Worm (Caenorhabditis elegans): ENCODE results near the gene C29A12.6.

C29A12.6 gene

ce11 chrV:10880138-10880882 is 33.3 kb downstream of the C29A12.6 start, which contains the start of gene F32D8.1:
Gene F32D8.1 (plus strand): TSS chrV:10880832.
- no peak for TF ChIP-seq dmd-4 (tag; optimal IDR thresholded peaks at IDR 0.05)
- no peak for TF ChIP-seq peb-1 (tag; optimal IDR thresholded peaks at IDR 0.05)
- TF ChIP-seq elt-1 (tag; optimal IDR thresholded peaks at IDR 0.05), result no peak
- TF ChIP-seq ztf-4 (tag; optimal IDR thresholded peaks at IDR 0.05), result no peak
- TF ChIP-seq skn-1 (tag; optimal IDR thresholded peaks at IDR 0.05), result no peak

- TF ChIP-seq nhr-23 (tag; optimal IDR thresholded peaks at IDR 0.05) (no peak), nhr-129 (tag; optimal IDR thresholded peaks at IDR 0.05) (no peak), lin-11 (tag; optimal IDR thresholded peaks at IDR 0.05) (no peak), zag-1 (tag; optimal IDR thresholded peaks at IDR 0.05) (no peak), F13H6.1 (tag; optimal IDR thresholded peaks at IDR 0.05) (no peak), skn-1 (tag; optimal IDR thresholded peaks at IDR 0.05) (no peak), C34F6.9 (tag; optimal IDR thresholded peaks at IDR 0.05) (no peak), sma-3 (GFP tag; optimal IDR thresholded peaks at IDR 0.05) (no peak), elt-1 (tag; optimal IDR thresholded peaks at IDR 0.05) (no peak), ama-1 (optimal IDR thresholded peaks at IDR 0.05) (no peak), ZK546.5 (tag; optimal IDR thresholded peaks at IDR 0.05) (no peak), sem-4 (tag; optimal IDR thresholded peaks at IDR 0.05) (no peak), unc-62 (GFP tag; optimal IDR thresholded peaks at IDR 0.05) (no peak), fos-1 (tag; optimal IDR thresholded peaks at IDR 0.05) (no peak), nhr-77 (tag; optimal IDR thresholded peaks at IDR 0.05) (no peak), egl-27 (tag; optimal IDR thresholded peaks at IDR 0.05) (no peak), nhr-6 (tag; optimal IDR thresholded peaks at IDR 0.05) (no peak)
Observed at ce11 chrV:10883478-10883877, 36.5 kb downstream of the C29A12.6 start, which contains the start of gene F32D8.2. Gene F32D8.2 (plus strand): TSS chrV:10883778.

ce11 chrV:10886405-10886887 is 39.5 kb downstream of the C29A12.6 start, which contains the start of gene F32D8.3:
Gene F32D8.3 (plus strand): TSS chrV:10886837.
- TF ChIP-seq Y55F3AM.14 (GFP tag; optimal IDR thresholded peaks at IDR 0.05) (no peak), nhr-21 (tag; optimal IDR thresholded peaks at IDR 0.05) (peak; percentile 39), lsy-2 (tag; optimal IDR thresholded peaks at IDR 0.05) (no peak), F13H6.1 (tag; optimal IDR thresholded peaks at IDR 0.05) (no peak), nhr-25 (tag; optimal IDR thresholded peaks at IDR 0.05) (peak; percentile 19), blmp-1 (tag; optimal IDR thresholded peaks at IDR 0.05; ENCODE audit: insufficient read depth) (peak; percentile 71), dmd-4 (tag; optimal IDR thresholded peaks at IDR 0.05) (no peak), sma-9 (GFP tag; optimal IDR thresholded peaks at IDR 0.05) (peak; percentile 16), sma-9 (tag; optimal IDR thresholded peaks at IDR 0.05) (no peak), ztf-11 (tag; optimal IDR thresholded peaks at IDR 0.05) (no peak)

- no peak for TF ChIP-seq skn-1 (tag; optimal IDR thresholded peaks at IDR 0.05)
- TF ChIP-seq Y55F3AM.14 (GFP tag; optimal IDR thresholded peaks at IDR 0.05), result peak; percentile 83
Observed at ce11 chrV:10887564-10887963, 40.6 kb downstream of the C29A12.6 start.

- TF ChIP-seq Y55F3AM.14 (GFP tag; optimal IDR thresholded peaks at IDR 0.05), result no peak
- no peak for TF ChIP-seq crh-2 (tag; optimal IDR thresholded peaks at IDR 0.05)
- TF ChIP-seq ztf-11 (tag; optimal IDR thresholded peaks at IDR 0.05), result no peak
- no peak for TF ChIP-seq lin-13 (GFP tag; optimal IDR thresholded peaks at IDR 0.05)
- peak; percentile 11 for TF ChIP-seq sma-9 (GFP tag; optimal IDR thresholded peaks at IDR 0.05)
- no peak for TF ChIP-seq sma-9 (tag; optimal IDR thresholded peaks at IDR 0.05)
- no peak for TF ChIP-seq unc-55 (GFP tag; optimal IDR thresholded peaks at IDR 0.05)
- TF ChIP-seq sma-3 (GFP tag; optimal IDR thresholded peaks at IDR 0.05), result no peak
- no peak for TF ChIP-seq nhr-12 (tag; optimal IDR thresholded peaks at IDR 0.05)
- TF ChIP-seq elt-3 (tag; optimal IDR thresholded peaks at IDR 0.05), result no peak
Observed at ce11 chrV:10888153-10888552, 41.2 kb downstream of the C29A12.6 start.
